Fruit fly (Drosophila melanogaster) whole organism, embryonic: ENCODE measurements around the gene Sr-CI.

Source experiments
- ATbp ChIP-seq: fragments of 200-800 bp; sonication (Bioruptor generic); optimal IDR thresholded peaks from 2 replicates; lab custom pipeline; 2017; ENCODE audit warnings: missing biosample characterization, mild to moderate bottlenecking, missing genetic modification characterization, missing genetic modification reagents
- CG11247 ChIP-seq: fragments of 200-800 bp; sonication (Bioruptor generic); IDR thresholded peaks from 2 replicates; pipeline ENCODE4 v1.3.6; 2022; ENCODE audit warnings: missing biosample characterization, missing genetic modification characterization
- CG11696 ChIP-seq: fragments of 200-800 bp; sonication (Bioruptor generic); IDR thresholded peaks from 2 replicates; pipeline ENCODE4 v1.3.6; 2022; ENCODE audit warnings: missing biosample characterization, missing genetic modification characterization
- CG12104 ChIP-seq: fragments of 200-800 bp; sonication (Bioruptor generic); optimal IDR thresholded peaks from 3 replicates; lab custom pipeline; 2016; ENCODE audit warnings: missing biosample characterization, missing genetic modification characterization
- CG13775 ChIP-seq: fragments of 200-800 bp; sonication (Bioruptor generic); optimal IDR thresholded peaks from 3 replicates; lab custom pipeline; 2017; ENCODE audit warnings: missing biosample characterization, mild to moderate bottlenecking, missing genetic modification characterization
- CG14441 ChIP-seq: fragments of 200-800 bp; sonication (Bioruptor generic); IDR thresholded peaks from 2 replicates; pipeline ENCODE4 v1.3.6; 2022; ENCODE audit warnings: missing biosample characterization, missing genetic modification characterization
- CG15269 ChIP-seq: fragments of 200-800 bp; sonication (Bioruptor generic); optimal IDR thresholded peaks from 2 replicates; lab custom pipeline; 2018; ENCODE audit warnings: missing biosample characterization, mild to moderate bottlenecking, missing genetic modification characterization, moderate library complexity
- CG15479 ChIP-seq: fragments of 200-800 bp; sonication (Bioruptor generic); optimal IDR thresholded peaks from 3 replicates; lab custom pipeline; 2019; ENCODE audit warnings: missing biosample characterization, mild to moderate bottlenecking, missing genetic modification characterization, moderate library complexity
- CG15514 ChIP-seq: fragments of 200-800 bp; sonication (Bioruptor generic); optimal IDR thresholded peaks from 3 replicates; lab custom pipeline; 2017; ENCODE audit warnings: missing biosample characterization, missing genetic modification characterization, mild to moderate bottlenecking, moderate library complexity, missing genetic modification reagents
- CG15601 ChIP-seq: fragments of 200-800 bp; sonication (Bioruptor generic); optimal IDR thresholded peaks from 3 replicates; lab custom pipeline; 2019; ENCODE audit warnings: missing biosample characterization, mild to moderate bottlenecking, missing genetic modification characterization, moderate library complexity
- CG1603 ChIP-seq: fragments of 200-800 bp; sonication (Bioruptor generic); optimal IDR thresholded peaks from 2 replicates; lab custom pipeline; 2019; ENCODE audit warnings: missing biosample characterization, mild to moderate bottlenecking, missing genetic modification characterization, moderate library complexity
- CG17829 ChIP-seq: fragments of 200-800 bp; optimal IDR thresholded peaks from 2 replicates; lab custom pipeline; 2019; ENCODE audit warnings: missing biosample characterization, mild to moderate bottlenecking, missing genetic modification characterization, moderate library complexity
- CG2202 ChIP-seq: fragments of 200-800 bp; sonication (Bioruptor generic); optimal IDR thresholded peaks from 2 replicates; lab custom pipeline; 2018; ENCODE audit warnings: missing biosample characterization, mild to moderate bottlenecking, missing genetic modification characterization
- CG2712 ChIP-seq: fragments of 200-800 bp; optimal IDR thresholded peaks from 3 replicates; lab custom pipeline; 2019; ENCODE audit warnings: missing biosample characterization, mild to moderate bottlenecking, missing genetic modification characterization, moderate library complexity
- CG31365 ChIP-seq: fragments of 200-800 bp; sonication (Bioruptor generic); optimal IDR thresholded peaks from 2 replicates; lab custom pipeline; 2018; ENCODE audit warnings: missing biosample characterization, mild to moderate bottlenecking, missing genetic modification characterization
- CG31388 ChIP-seq: fragments of 200-800 bp; sonication (Bioruptor generic); optimal IDR thresholded peaks from 2 replicates; lab custom pipeline; 2016; ENCODE audit warnings: missing biosample characterization, missing genetic modification characterization
- CG3281 ChIP-seq: fragments of 200-800 bp; sonication (Bioruptor generic); optimal IDR thresholded peaks from 3 replicates; lab custom pipeline; 2017; ENCODE audit warnings: missing biosample characterization, mild to moderate bottlenecking, missing genetic modification characterization
- CG4360 ChIP-seq: fragments of 200-800 bp; sonication (Bioruptor generic); IDR thresholded peaks from 2 replicates; pipeline ENCODE4 v1.3.6; 2022; ENCODE audit warnings: missing biosample characterization, missing genetic modification characterization
- CG6175 ChIP-seq: fragments of 200-800 bp; sonication (Bioruptor generic); IDR thresholded peaks from 3 replicates; pipeline ENCODE4 v1.3.6; 2022; ENCODE audit warnings: missing biosample characterization, missing genetic modification characterization
- CG8290 ChIP-seq, 3 experiments: fragments of 200-800 bp; sonication (Bioruptor generic); optimal IDR thresholded peaks; 2 replicates each; lab custom pipeline; 2016 to 2019; ENCODE audit warnings: missing biosample characterization in 3 of 3, missing genetic modification characterization in 3 of 3, mild to moderate bottlenecking in 2 of 3, moderate library complexity in 1 of 3
- CG9932 ChIP-seq: fragments of 200-800 bp; sonication (Bioruptor generic); IDR thresholded peaks from 2 replicates; pipeline ENCODE4 v1.3.6; 2022; ENCODE audit warnings: missing biosample characterization, missing genetic modification characterization
- D19B ChIP-seq: fragments of 200-800 bp; sonication (Bioruptor generic); optimal IDR thresholded peaks from 2 replicates; lab custom pipeline; 2017; ENCODE audit warnings: missing biosample characterization, mild to moderate bottlenecking, missing genetic modification characterization
- Dll ChIP-seq: fragments of 200-800 bp; sonication (Bioruptor generic); IDR thresholded peaks from 4 replicates; pipeline ENCODE4 v1.3.6; 2022; ENCODE audit warnings: missing biosample characterization, missing genetic modification characterization; ENCODE audit not compliant: partially characterized antibody
- E2f1 ChIP-seq: fragments of 200-800 bp; sonication (Bioruptor generic); IDR thresholded peaks from 2 replicates; pipeline ENCODE4 v1.3.6; 2022; ENCODE audit warnings: missing biosample characterization, missing genetic modification characterization
- Fer2 ChIP-seq: fragments of 200-800 bp; sonication (Bioruptor generic); optimal IDR thresholded peaks from 2 replicates; lab custom pipeline; 2018; ENCODE audit warnings: missing biosample characterization, mild to moderate bottlenecking, missing genetic modification characterization, moderate library complexity
- HLH3B ChIP-seq: fragments of 200-800 bp; sonication (Bioruptor generic); IDR thresholded peaks from 2 replicates; pipeline ENCODE4 v1.3.6; 2022; ENCODE audit warnings: missing biosample characterization, missing genetic modification characterization
- Hmr ChIP-seq: fragments of 200-800 bp; sonication (Bioruptor generic); optimal IDR thresholded peaks from 3 replicates; lab custom pipeline; 2017; ENCODE audit warnings: mild to moderate bottlenecking, missing biosample characterization, missing genetic modification reagents, missing genetic modification characterization
- Med ChIP-seq: fragments of 200-800 bp; sonication (Bioruptor generic); peaks from one replicate; lab custom pipeline; 2016; ENCODE audit warnings: missing biosample characterization, missing genetic modification characterization, mild to moderate bottlenecking, inconsistent platforms, moderate library complexity
- Ptx1 ChIP-seq: fragments of 200-800 bp; sonication (Bioruptor generic); IDR thresholded peaks from 2 replicates; pipeline ENCODE4 v1.3.6; 2022; ENCODE audit warnings: missing biosample characterization, missing genetic modification characterization
- Sry-δ ChIP-seq: fragments of 200-800 bp; sonication (Bioruptor generic); optimal IDR thresholded peaks from 2 replicates; lab custom pipeline; 2016; ENCODE audit warnings: missing biosample characterization, missing genetic modification characterization
- Xbp1 ChIP-seq: fragments of 200-800 bp; sonication (Bioruptor generic); optimal IDR thresholded peaks from 3 replicates; lab custom pipeline; 2016; ENCODE audit warnings: missing biosample characterization, mild to moderate bottlenecking, missing genetic modification characterization
- abd-A ChIP-seq: fragments of 200-800 bp; sonication (Bioruptor generic); optimal IDR thresholded peaks from 3 replicates; lab custom pipeline; 2019; ENCODE audit warnings: missing biosample characterization, mild to moderate bottlenecking, missing genetic modification characterization, moderate library complexity
- bab2 ChIP-seq: fragments of 200-800 bp; sonication (Bioruptor generic); optimal IDR thresholded peaks from 2 replicates; lab custom pipeline; 2016; ENCODE audit warnings: missing biosample characterization, missing genetic modification characterization
- dati ChIP-seq: fragments of 200-800 bp; sonication (Bioruptor generic); IDR thresholded peaks from 2 replicates; pipeline ENCODE4 v1.3.6; 2022; ENCODE audit warnings: missing biosample characterization, missing genetic modification characterization
- dm ChIP-seq: fragments of 200-800 bp; sonication (Bioruptor generic); optimal IDR thresholded peaks from 3 replicates; lab custom pipeline; 2016; ENCODE audit warnings: missing biosample characterization, missing genetic modification characterization
- ems ChIP-seq: fragments of 200-800 bp; sonication (Bioruptor generic); optimal IDR thresholded peaks from 3 replicates; lab custom pipeline; 2016; ENCODE audit warnings: missing biosample characterization, missing genetic modification characterization
- ewg ChIP-seq: fragments of 200-800 bp; sonication (Bioruptor generic); optimal IDR thresholded peaks from 3 replicates; lab custom pipeline; 2017; ENCODE audit warnings: mild to moderate bottlenecking, missing biosample characterization, missing genetic modification reagents, missing genetic modification characterization
- ftz-f1 ChIP-seq: fragments of 200-800 bp; sonication (Bioruptor generic); optimal IDR thresholded peaks from 2 replicates; lab custom pipeline; 2016; ENCODE audit warnings: missing biosample characterization, missing genetic modification characterization
- gro ChIP-seq: fragments of 200-800 bp; sonication (Bioruptor generic); optimal IDR thresholded peaks from 2 replicates; lab custom pipeline; 2016; ENCODE audit warnings: missing biosample characterization, missing genetic modification characterization
- insv ChIP-seq, 2 experiments: fragments of 200-800 bp; sonication (Bioruptor generic); optimal IDR thresholded peaks; 3 replicates each; lab custom pipeline; 2016 to 2018; ENCODE audit warnings: missing biosample characterization in 2 of 2, missing genetic modification characterization in 2 of 2
- lab ChIP-seq: fragments of 200-800 bp; sonication (Bioruptor generic); optimal IDR thresholded peaks from 3 replicates; lab custom pipeline; 2017; ENCODE audit warnings: missing biosample characterization, missing genetic modification characterization, mild to moderate bottlenecking, moderate library complexity, missing genetic modification reagents
- mam ChIP-seq: fragments of 200-800 bp; sonication (Bioruptor generic); optimal IDR thresholded peaks from 3 replicates; lab custom pipeline; 2016; ENCODE audit warnings: missing biosample characterization, missing genetic modification characterization
- mirr ChIP-seq: fragments of 200-800 bp; sonication (Bioruptor generic); optimal IDR thresholded peaks from 3 replicates; lab custom pipeline; 2018; ENCODE audit warnings: missing biosample characterization, mild to moderate bottlenecking, missing genetic modification characterization
- mld ChIP-seq: fragments of 200-800 bp; sonication (Bioruptor generic); IDR thresholded peaks from 3 replicates; pipeline ENCODE4 v1.3.6; 2022; ENCODE audit warnings: missing biosample characterization, missing genetic modification characterization; ENCODE audit not compliant: partially characterized antibody
- pzg ChIP-seq: fragments of 200-800 bp; sonication (Bioruptor generic); optimal IDR thresholded peaks from 3 replicates; lab custom pipeline; 2018; ENCODE audit warnings: missing biosample characterization, mild to moderate bottlenecking, missing genetic modification characterization, moderate library complexity
- ranshi ChIP-seq: fragments of 200-800 bp; sonication (Bioruptor generic); IDR thresholded peaks from 2 replicates; pipeline ENCODE4 v1.3.6; 2022; ENCODE audit warnings: missing biosample characterization, missing genetic modification characterization
- so ChIP-seq: fragments of 200-800 bp; sonication (Bioruptor generic); IDR thresholded peaks from 3 replicates; pipeline ENCODE4 v1.3.6; 2022; ENCODE audit warnings: missing biosample characterization, missing genetic modification characterization
- tgo ChIP-seq: fragments of 200-800 bp; sonication (Bioruptor generic); IDR thresholded peaks from 3 replicates; pipeline ENCODE4 v1.3.6; 2022; ENCODE audit warnings: missing biosample characterization, missing genetic modification characterization
- tll ChIP-seq, 2 experiments: fragments of 200-800 bp in 1 of 2; fragments of >200 bp in 1 of 2; sonication (Bioruptor generic) in 1 of 2; optimal IDR thresholded peaks; 2 replicates each; lab custom pipeline; 2017 to 2019; ENCODE audit warnings: missing biosample characterization in 2 of 2, missing genetic modification characterization in 2 of 2, mild to moderate bottlenecking in 1 of 2, moderate library complexity in 1 of 2
- toy ChIP-seq: fragments of 200-800 bp; sonication (Bioruptor generic); IDR thresholded peaks from 2 replicates; pipeline ENCODE4 v1.3.6; 2022; ENCODE audit warnings: missing biosample characterization, missing genetic modification characterization

Sr-CI gene

dm6 chr2L:4133078-4133477 is 11.6 kb downstream of the Sr-CI start (continued):
- TF ChIP-seq Ptx1 (GFP tag; lab: Robert Waterston, UW) (peak; percentile 26; the same call in 1 of the 2 replicates), Med (GFP tag; lab: Kevin White, UChicago) (peak; percentile 69), CG3281 (GFP tag; lab: Kevin White, UChicago) (peak; percentile 38), CG15601 (tag; lab: Kevin White, UChicago) (no peak), Hmr (GFP tag; lab: Kevin White, UChicago) (peak; percentile 25), CG15514 (GFP tag; lab: Kevin White, UChicago) (peak; percentile 39), ranshi (no peak), so (no peak), dm (no peak), ewg (GFP tag; lab: Kevin White, UChicago) (no peak), ems (GFP tag; lab: Kevin White, UChicago) (no peak), CG31365 (tag; lab: Kevin White, UChicago) (peak; percentile 37), pzg (GFP tag; lab: Kevin White, UChicago) (no peak), CG2202 (tag; lab: Kevin White, UChicago) (no peak), gro (no peak), CG12104 (GFP tag; lab: Kevin White, UChicago) (no peak), CG13775 (GFP tag; lab: Kevin White, UChicago) (no peak), mld (GFP tag; lab: Robert Waterston, UW) (no peak), tll (GFP tag; optimal IDR thresholded peaks at IDR 0.05; lab: Kevin White, UChicago) (no peak), CG31388 (GFP tag; lab: Kevin White, UChicago) (no peak), D19B (no peak), CG2712 (tag; lab: Kevin White, UChicago) (peak; percentile 77), CG9932 (GFP tag; lab: Robert Waterston, UW) (no peak), CG11696 (peak; percentile 63; the same call in 1 of the 2 replicates), lab (peak; percentile 72), mirr (GFP tag; lab: Kevin White, UChicago) (no peak), tgo (GFP tag; lab: Robert Waterston, UW) (no peak), Fer2 (tag; lab: Kevin White, UChicago) (no peak), HLH3B (GFP tag; lab: Robert Waterston, UW) (peak; percentile 43; the same call in 1 of the 2 replicates), ftz-f1 (GFP tag; lab: Kevin White, UChicago) (no peak), CG8290 (GFP tag; optimal IDR thresholded peaks at IDR 0.05; lab: Kevin White, UChicago) (no peak), CG8290 (tag; optimal IDR thresholded peaks at IDR 0.05; lab: Kevin White, UChicago) (no peak), CG1603 (tag; lab: Kevin White, UChicago) (peak; percentile 18), Xbp1 (GFP tag; lab: Kevin White, UChicago) (peak; percentile 3), CG15269 (peak; percentile 8), abd-A (tag; lab: Kevin White, UChicago) (no peak), E2f1 (GFP tag; lab: Robert Waterston, UW) (peak; percentile 65), CG4360 (0 out of 2 replicates have a peak, but pooled peaks have one; percentile 28), dati (GFP tag; lab: Robert Waterston, UW) (0 out of 2 replicates have a peak, but pooled peaks have one; percentile 39), Sry-δ (GFP tag; lab: Kevin White, UChicago) (no peak), insv (GFP tag; optimal IDR thresholded peaks at IDR 0.05; lab: Kevin White, UChicago) (no peak), ATbp (GFP tag; lab: Kevin White, UChicago) (peak; percentile 38), mam (GFP tag; lab: Kevin White, UChicago) (no peak), bab2 (no peak), Dll (GFP tag; lab: Robert Waterston, UW) (no peak), toy (GFP tag; lab: Robert Waterston, UW) (no peak), CG15479 (no peak), CG11247 (GFP tag; lab: Robert Waterston, UW) (no peak), CG17829 (tag; lab: Kevin White, UChicago) (peak; percentile 63), CG14441 (GFP tag; lab: Robert Waterston, UW) (peak; percentile 43), CG6175 (no peak)
